Worm (Caenorhabditis elegans) whole organism, late embryonic: ENCODE results near the gene Y66D12A.11.

Experiments used
- ceh-9 ChIP-seq: sonication (generic microtip); optimal IDR thresholded peaks from 2 replicates; lab custom pipeline; 2016; ENCODE audit warnings: mild to moderate bottlenecking, missing genetic modification characterization, inconsistent platforms, missing compliant biosample characterization
- dve-1 ChIP-seq: sonication (generic microtip); optimal IDR thresholded peaks from 2 replicates; lab custom pipeline; 2017; ENCODE audit warnings: antibody characterized with exemption, mild to moderate bottlenecking, missing genetic modification characterization, missing compliant biosample characterization
- elt-4 ChIP-seq: sonication (generic microtip); optimal IDR thresholded peaks from 2 replicates; lab custom pipeline; 2016; ENCODE audit warnings: missing genetic modification characterization, missing compliant biosample characterization
- ets-4 ChIP-seq: sonication (generic microtip); optimal IDR thresholded peaks from 2 replicates; lab custom pipeline; 2016; ENCODE audit warnings: missing genetic modification characterization, missing compliant biosample characterization
- eyg-1 ChIP-seq: sonication (generic microtip); optimal IDR thresholded peaks from 2 replicates; lab custom pipeline; 2016; ENCODE audit warnings: missing genotype, missing genetic modification characterization, missing compliant biosample characterization
- sox-2 ChIP-seq: fragments of 200-800 bp; sonication (Bioruptor generic); IDR thresholded peaks from 2 replicates; pipeline ENCODE4 v1.3.6; 2022; ENCODE audit warnings: missing genetic modification reagents, missing genetic modification characterization, missing compliant biosample characterization
- tbx-2 ChIP-seq: sonication (generic microtip); optimal IDR thresholded peaks from 2 replicates; lab custom pipeline; 2016; ENCODE audit warnings: missing genetic modification characterization, missing compliant biosample characterization
- ttx-3 ChIP-seq: sonication (generic microtip); optimal IDR thresholded peaks from 2 replicates; lab custom pipeline; 2016; ENCODE audit warnings: missing genetic modification reagents, missing genetic modification characterization, missing compliant biosample characterization

DNA sequence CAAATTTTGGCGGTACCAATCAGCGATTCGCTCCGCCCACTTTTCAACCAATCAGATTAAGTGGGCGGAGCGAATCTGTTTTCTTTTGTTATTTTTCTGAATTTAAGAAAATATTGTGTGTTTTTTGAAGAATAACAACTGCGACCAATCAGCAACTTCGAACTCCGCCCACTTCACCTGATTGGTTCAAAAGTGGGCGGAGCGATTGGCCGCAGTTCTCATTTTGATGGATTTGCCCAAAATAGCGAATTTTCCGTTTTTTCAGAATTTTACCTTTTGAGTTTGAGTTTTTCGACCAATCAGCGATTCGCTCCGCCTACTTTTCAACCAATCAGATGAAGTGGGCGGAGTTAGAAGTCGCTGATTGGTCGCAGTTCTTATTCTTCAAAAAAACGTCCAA, 26.0 kb downstream of the Y66D12A.11 start:
- TF ChIP-seq ttx-3 (tag; lab: Kevin White, UChicago) = no peak
- TF ChIP-seq dve-1 (tag; lab: Kevin White, UChicago) = no peak
- TF ChIP-seq ceh-9 = no peak
- TF ChIP-seq ets-4 (tag; lab: Kevin White, UChicago) = no peak
- TF ChIP-seq eyg-1 = no peak
- no peak for TF ChIP-seq elt-4 (tag; lab: Kevin White, UChicago)
- TF ChIP-seq sox-2 = no peak
- TF ChIP-seq tbx-2 = no peak
